Worm (Caenorhabditis elegans) whole organism, late embryonic: Measurements from ENCODE around the gene T21D12.12.

Source experiments
- ama-1 ChIP-seq: fragments of 150-350 bp; optimal IDR thresholded peaks from 2 replicates; lab custom pipeline; 2014
- fkh-10 ChIP-seq: fragments of 150-350 bp; optimal IDR thresholded peaks from 2 replicates; lab custom pipeline; 2014; ENCODE audit warnings: missing biosample characterization, missing genetic modification reagents, missing genetic modification characterization
- pros-1 ChIP-seq: fragments of 150-350 bp; optimal IDR thresholded peaks from 2 replicates; lab custom pipeline; 2014; ENCODE audit warnings: missing biosample characterization, missing genetic modification reagents, missing genetic modification characterization
- unc-86 ChIP-seq: sonication (generic microtip); optimal IDR thresholded peaks from 2 replicates; lab custom pipeline; 2016; ENCODE audit warnings: missing genetic modification characterization, missing compliant biosample characterization

DNA sequence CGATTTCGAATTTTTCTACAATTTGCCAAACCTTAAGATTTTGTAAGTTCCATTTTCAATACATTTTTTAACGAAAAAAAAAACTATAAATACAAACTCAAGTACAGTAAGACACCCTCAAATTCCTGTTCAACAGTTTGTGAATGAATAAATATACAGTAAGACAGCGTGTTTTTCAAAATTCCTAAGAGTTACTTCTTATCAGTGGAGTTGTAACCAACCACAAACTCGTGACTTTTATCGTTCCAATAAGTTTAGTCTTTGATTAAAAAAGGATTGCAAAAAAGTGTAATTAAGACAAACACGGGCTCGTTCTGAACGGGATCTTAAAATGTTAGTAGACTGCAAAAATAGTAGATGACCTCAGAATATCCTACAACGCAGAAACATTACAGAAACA is 8.9 kb downstream of the T21D12.12 start:
- TF ChIP-seq fkh-10, result no peak
- no peak for TF ChIP-seq ama-1 (lab: Kevin White, UChicago)
- TF ChIP-seq pros-1, result no peak
- no peak for TF ChIP-seq unc-86 (tag; lab: Kevin White, UChicago)
